Fruit fly (Drosophila melanogaster): ENCODE results near the gene Dus4.
A peak's percentile ranks its signal among the peaks of the same experiment; 100 is the strongest.

Dus4 gene

DNA sequence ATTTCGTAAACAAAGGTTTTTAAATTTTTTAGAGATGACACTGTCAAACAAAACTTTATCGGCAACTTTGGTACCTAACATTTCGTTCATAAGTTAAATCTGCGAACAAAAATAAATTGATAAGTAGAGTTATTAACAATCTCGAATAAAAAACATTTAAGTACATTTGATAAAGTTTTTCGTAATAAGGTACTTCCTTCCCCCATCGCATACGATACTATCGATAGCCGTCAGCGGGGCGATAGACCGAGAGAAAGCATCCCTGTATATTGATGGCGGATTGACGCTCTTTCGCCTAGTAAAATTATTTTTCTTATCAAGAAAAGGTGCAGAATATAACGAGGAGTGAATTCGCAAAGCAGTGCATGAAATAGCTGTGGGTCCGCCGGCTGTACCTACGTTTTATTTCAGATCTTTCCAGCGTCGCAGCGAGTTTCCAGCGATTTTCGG, 18.0 kb upstream of the Dus4 start, which contains the start of the genes Ttc19 and Acn (continued):
- TF ChIP-seq ac (GFP tag; optimal IDR thresholded peaks at IDR 0.05): no peak
- peak; percentile 87 for TF ChIP-seq Dip3 (GFP tag; optimal IDR thresholded peaks at IDR 0.05)
- TF ChIP-seq CG8359 (GFP tag; optimal IDR thresholded peaks at IDR 0.05; ENCODE audit: borderline replicate concordance): peak; percentile 59
- peak; percentile 88 for TF ChIP-seq Antp (GFP tag; optimal IDR thresholded peaks at IDR 0.05)
- peak; percentile 72 for TF ChIP-seq onecut (GFP tag; IDR thresholded peaks at IDR 0.05)
- TF ChIP-seq wek (GFP tag; optimal IDR thresholded peaks at IDR 0.05): peak; percentile 76
- TF ChIP-seq chinmo (GFP tag; IDR thresholded peaks at IDR 0.05; ENCODE audit: partially characterized antibody): peak; percentile 86
- TF ChIP-seq CG31441 (GFP tag; IDR thresholded peaks at IDR 0.05): no peak; the same call in 1 of the 2 replicates
- TF ChIP-seq HLH3B (GFP tag; IDR thresholded peaks at IDR 0.05): peak; percentile 75
- peak; percentile 91 for TF ChIP-seq jumu (GFP tag; optimal IDR thresholded peaks at IDR 0.05)
- no peak for TF ChIP-seq oc (tag; optimal IDR thresholded peaks at IDR 0.05)
- peak; percentile 77 for TF ChIP-seq CG12155 (GFP tag; optimal IDR thresholded peaks at IDR 0.05)
- TF ChIP-seq Sin3A (optimal IDR thresholded peaks at IDR 0.05): peak; percentile 64
- TF ChIP-seq usp (GFP tag; optimal IDR thresholded peaks at IDR 0.05): no peak
- peak; percentile 90 for TF ChIP-seq shn (GFP tag; optimal IDR thresholded peaks at IDR 0.05)
- TF ChIP-seq ken (GFP tag; IDR thresholded peaks at IDR 0.05): peak; percentile 86
- peak; percentile 93 for TF ChIP-seq zfh2 (GFP tag; optimal IDR thresholded peaks at IDR 0.05)
- TF ChIP-seq Sox100B (GFP tag; optimal IDR thresholded peaks at IDR 0.05): no peak
- no peak for TF ChIP-seq yki (optimal IDR thresholded peaks at IDR 0.05)
- TF ChIP-seq odd (GFP tag; optimal IDR thresholded peaks at IDR 0.05): no peak
- TF ChIP-seq Mes4 (GFP tag; optimal IDR thresholded peaks at IDR 0.05): peak; percentile 76
- peak; percentile 81 for TF ChIP-seq CG11398 (GFP tag; optimal IDR thresholded peaks at IDR 0.05)
- peak; percentile 84 for TF ChIP-seq sisA (GFP tag; IDR thresholded peaks at IDR 0.05)
- peak; percentile 78 for TF ChIP-seq Neu2 (GFP tag; optimal IDR thresholded peaks at IDR 0.05; ENCODE audit: borderline replicate concordance)
- TF ChIP-seq CG17829 (tag; optimal IDR thresholded peaks at IDR 0.05): peak; percentile 87
- no peak for TF ChIP-seq dan (GFP tag; IDR thresholded peaks at IDR 0.05)
- peak; percentile 68 for TF ChIP-seq CG11093 (GFP tag; IDR thresholded peaks at IDR 0.05)
- TF ChIP-seq D (optimal IDR thresholded peaks at IDR 0.05): no peak
- peak; percentile 73 for TF ChIP-seq D (GFP tag; optimal IDR thresholded peaks at IDR 0.05)
- peak; percentile 78 for TF ChIP-seq CG14014 (GFP tag; IDR thresholded peaks at IDR 0.05)
- TF ChIP-seq ERR (GFP tag; optimal IDR thresholded peaks at IDR 0.05): peak; percentile 73
- peak; percentile 79 for TF ChIP-seq Meics (GFP tag; optimal IDR thresholded peaks at IDR 0.05)
- TF ChIP-seq danr (GFP tag; IDR thresholded peaks at IDR 0.05): peak; percentile 43; the same call in 1 of the 2 replicates
- TF ChIP-seq CG34224 (GFP tag; IDR thresholded peaks at IDR 0.05; ENCODE audit: partially characterized antibody): peak; percentile 91
- peak; percentile 68 for TF ChIP-seq ranshi (GFP tag; IDR thresholded peaks at IDR 0.05)
- TF ChIP-seq CG12391 (tag; optimal IDR thresholded peaks at IDR 0.05): peak; percentile 94
- peak; percentile 86 for TF ChIP-seq chif (GFP tag; optimal IDR thresholded peaks at IDR 0.05)
- TF ChIP-seq CG18619 (GFP tag; optimal IDR thresholded peaks at IDR 0.05): peak; percentile 76
- TF ChIP-seq Gsc (GFP tag; IDR thresholded peaks at IDR 0.05): 0 out of 2 replicates have a peak, but pooled peaks have one; percentile 20
- peak; percentile 90 for TF ChIP-seq Bteb2 (GFP tag; optimal IDR thresholded peaks at IDR 0.05)
- peak; percentile 98 for TF ChIP-seq CG8281 (tag; optimal IDR thresholded peaks at IDR 0.05)
- TF ChIP-seq zf30C (GFP tag; optimal IDR thresholded peaks at IDR 0.05): no peak
- TF ChIP-seq salm (tag; optimal IDR thresholded peaks at IDR 0.05): peak; percentile 40
- peak; percentile 71 for TF ChIP-seq Taf1 (GFP tag; IDR thresholded peaks at IDR 0.05)
- TF ChIP-seq p53 (GFP tag; optimal IDR thresholded peaks at IDR 0.05): peak; percentile 65
- peak; percentile 44; the same call in 1 of the 2 replicates for TF ChIP-seq gsb (GFP tag; IDR thresholded peaks at IDR 0.05)
- TF ChIP-seq CG9215 (GFP tag; IDR thresholded peaks at IDR 0.05): peak; percentile 79
- peak; percentile 77 for TF ChIP-seq CG10979 (tag; optimal IDR thresholded peaks at IDR 0.05)
- no peak for TF ChIP-seq lov (optimal IDR thresholded peaks at IDR 0.05)
- TF ChIP-seq lov (GFP tag; IDR thresholded peaks at IDR 0.05): peak; percentile 71; the same call in 2 of the 3 replicates
- peak; percentile 56 for TF ChIP-seq Drgx (GFP tag; IDR thresholded peaks at IDR 0.05)
- TF ChIP-seq Fer1 (GFP tag; optimal IDR thresholded peaks at IDR 0.05): peak; percentile 75
- peak; percentile 69 for TF ChIP-seq CG10209 (GFP tag; optimal IDR thresholded peaks at IDR 0.05)

All from whole organism, embryonic.